Fruit fly (Drosophila melanogaster) whole organism, prepupa: Measurements from ENCODE around the gene Ets97D.
A peak's percentile ranks its signal among the peaks of the same experiment; 100 is the strongest.

Experiments used
- CG10631 ChIP-seq: fragments of 200-800 bp; sonication (Bioruptor generic); optimal IDR thresholded peaks from 2 replicates; lab custom pipeline; 2016; ENCODE audit warnings: missing biosample characterization, missing genetic modification characterization
- CG11294 ChIP-seq: fragments of 200-800 bp; sonication (Bioruptor generic); IDR thresholded peaks from 2 replicates; pipeline ENCODE4 v1.3.6; 2022; ENCODE audit warnings: missing biosample characterization, missing genetic modification characterization
- CG15336 ChIP-seq: fragments of 200-800 bp; sonication (Bioruptor generic); IDR thresholded peaks from 2 replicates; pipeline ENCODE4 v1.3.6; 2022; ENCODE audit warnings: missing biosample characterization, missing genetic modification characterization
- CG16779 ChIP-seq: fragments of 200-800 bp; sonication (Bioruptor generic); optimal IDR thresholded peaks from 3 replicates; lab custom pipeline; 2017; ENCODE audit warnings: missing biosample characterization, mild to moderate bottlenecking, missing genetic modification characterization
- CG31627 ChIP-seq: fragments of 200-800 bp; sonication (Bioruptor generic); optimal IDR thresholded peaks from 3 replicates; lab custom pipeline; 2016; ENCODE audit warnings: missing biosample characterization, missing genetic modification characterization
- CG32006 ChIP-seq: fragments of 200-800 bp; sonication (Bioruptor generic); optimal IDR thresholded peaks from 3 replicates; lab custom pipeline; 2017; ENCODE audit warnings: missing biosample characterization, mild to moderate bottlenecking, missing genetic modification characterization
- CG34406 ChIP-seq: fragments of 200-800 bp; sonication (Bioruptor generic); optimal IDR thresholded peaks from 3 replicates; lab custom pipeline; 2016; ENCODE audit warnings: missing biosample characterization, missing genetic modification characterization
- CG3919 ChIP-seq: fragments of 200-800 bp; sonication (Bioruptor generic); optimal IDR thresholded peaks from 3 replicates; lab custom pipeline; 2016; ENCODE audit warnings: missing biosample characterization, missing genetic modification characterization
- CG6163 ChIP-seq: fragments of 200-800 bp; sonication (Bioruptor generic); IDR thresholded peaks from 3 replicates; pipeline ENCODE4 v1.3.6; 2022; ENCODE audit warnings: missing biosample characterization, missing genetic modification characterization
- CG6276 ChIP-seq: fragments of 200-800 bp; sonication (Bioruptor generic); optimal IDR thresholded peaks from 2 replicates; lab custom pipeline; 2017; ENCODE audit warnings: missing biosample characterization, mild to moderate bottlenecking, missing genetic modification characterization
- CG6792 ChIP-seq: fragments of 200-800 bp; sonication (Bioruptor generic); optimal IDR thresholded peaks from 3 replicates; lab custom pipeline; 2016; ENCODE audit warnings: missing biosample characterization, missing genetic modification characterization
- CG6854 ChIP-seq: fragments of 200-800 bp; sonication (Bioruptor generic); optimal IDR thresholded peaks from 2 replicates; lab custom pipeline; 2017; ENCODE audit warnings: missing biosample characterization, mild to moderate bottlenecking, missing genetic modification characterization
- CG7368 ChIP-seq: fragments of 200-800 bp; sonication (Bioruptor generic); optimal IDR thresholded peaks from 3 replicates; lab custom pipeline; 2016; ENCODE audit warnings: missing biosample characterization, missing genetic modification characterization
- CG8119 ChIP-seq: fragments of 200-800 bp; sonication (Bioruptor generic); IDR thresholded peaks from 3 replicates; pipeline ENCODE4 v1.3.6; 2022; ENCODE audit warnings: missing biosample characterization, missing genetic modification characterization
- CG8319 ChIP-seq: fragments of 200-800 bp; sonication (Bioruptor generic); optimal IDR thresholded peaks from 3 replicates; lab custom pipeline; 2016; ENCODE audit warnings: missing biosample characterization, missing genetic modification characterization
- CG8632 ChIP-seq: fragments of 200-800 bp; sonication (Bioruptor generic); optimal IDR thresholded peaks from 3 replicates; lab custom pipeline; 2016; ENCODE audit warnings: missing biosample characterization, missing genetic modification characterization
- Eip75B ChIP-seq: fragments of 200-800 bp; sonication (Bioruptor generic); optimal IDR thresholded peaks from 3 replicates; lab custom pipeline; 2016; ENCODE audit warnings: missing biosample characterization, missing genetic modification characterization
- Eip78C ChIP-seq: fragments of 200-800 bp; sonication (Bioruptor generic); peaks from one replicate; lab custom pipeline; 2016; ENCODE audit warnings: missing biosample characterization, missing genetic modification characterization
- Eip93F ChIP-seq: fragments of 200-800 bp; sonication (Bioruptor generic); optimal IDR thresholded peaks from 2 replicates; lab custom pipeline; 2016; ENCODE audit warnings: missing biosample characterization, mild to moderate bottlenecking, missing genetic modification characterization
- Ets21C ChIP-seq: fragments of 200-800 bp; sonication (Bioruptor generic); optimal IDR thresholded peaks from 3 replicates; lab custom pipeline; 2016; ENCODE audit warnings: missing biosample characterization, missing genetic modification characterization
- Ets96B ChIP-seq: fragments of 200-800 bp; optimal IDR thresholded peaks from 2 replicates; lab custom pipeline; 2019; ENCODE audit warnings: missing biosample characterization, mild to moderate bottlenecking, missing genetic modification characterization, moderate library complexity
- Gug ChIP-seq: fragments of 200-800 bp; sonication (Bioruptor generic); IDR thresholded peaks from 2 replicates; pipeline ENCODE4 v1.3.6; 2022; ENCODE audit warnings: missing biosample characterization, missing genetic modification characterization
- Hr4 ChIP-seq: fragments of 200-800 bp; sonication (Bioruptor generic); optimal IDR thresholded peaks from 3 replicates; lab custom pipeline; 2016; ENCODE audit warnings: missing biosample characterization, missing genetic modification characterization
- Lpt ChIP-seq: fragments of 200-800 bp; sonication (Bioruptor generic); optimal IDR thresholded peaks from 3 replicates; lab custom pipeline; 2016; ENCODE audit warnings: missing biosample characterization, missing genetic modification characterization
- Met ChIP-seq: fragments of 200-800 bp; sonication (Bioruptor generic); optimal IDR thresholded peaks from 3 replicates; lab custom pipeline; 2016; ENCODE audit warnings: missing biosample characterization, missing genetic modification characterization
- OdsH ChIP-seq: fragments of 200-800 bp; sonication (Bioruptor generic); optimal IDR thresholded peaks from 3 replicates; lab custom pipeline; 2016; ENCODE audit warnings: missing biosample characterization, missing genetic modification characterization
- Sox102F ChIP-seq: fragments of 200-800 bp; sonication (Bioruptor generic); optimal IDR thresholded peaks from 2 replicates; lab custom pipeline; 2016; ENCODE audit warnings: missing biosample characterization, mild to moderate bottlenecking, missing genetic modification characterization
- Sox14 ChIP-seq: fragments of 200-800 bp; sonication (Bioruptor generic); optimal IDR thresholded peaks from 3 replicates; lab custom pipeline; 2016; ENCODE audit warnings: missing biosample characterization, missing genetic modification characterization
- achi ChIP-seq: fragments of 200-800 bp; sonication (Bioruptor generic); optimal IDR thresholded peaks from 3 replicates; lab custom pipeline; 2016; ENCODE audit warnings: missing biosample characterization, missing genetic modification characterization
- acj6 ChIP-seq: fragments of 200-800 bp; sonication (Bioruptor generic); optimal IDR thresholded peaks from 3 replicates; lab custom pipeline; 2016; ENCODE audit warnings: missing biosample characterization, missing genetic modification characterization
- cyc ChIP-seq: fragments of 200-800 bp; sonication (Bioruptor generic); optimal IDR thresholded peaks from 3 replicates; lab custom pipeline; 2016; ENCODE audit warnings: missing biosample characterization, missing genetic modification characterization
- dac ChIP-seq: fragments of 200-800 bp; sonication (Bioruptor generic); optimal IDR thresholded peaks from 2 replicates; lab custom pipeline; 2017; ENCODE audit warnings: missing biosample characterization, mild to moderate bottlenecking, missing genetic modification characterization
- dsx ChIP-seq: fragments of 200-800 bp; optimal IDR thresholded peaks from 3 replicates; lab custom pipeline; 2019; ENCODE audit warnings: missing biosample characterization, mild to moderate bottlenecking, missing genetic modification characterization, moderate library complexity; ENCODE audit not compliant: poor library complexity, severe bottlenecking
- eg ChIP-seq: fragments of 200-800 bp; sonication (Bioruptor generic); IDR thresholded peaks from 3 replicates; pipeline ENCODE4 v1.3.6; 2022; ENCODE audit warnings: missing biosample characterization, missing genetic modification characterization
- esn ChIP-seq: fragments of 200-800 bp; sonication (Bioruptor generic); optimal IDR thresholded peaks from 2 replicates; lab custom pipeline; 2016; ENCODE audit warnings: missing biosample characterization, mild to moderate bottlenecking, missing genetic modification characterization, moderate library complexity
- fd85E ChIP-seq: fragments of 200-800 bp; sonication (Bioruptor generic); optimal IDR thresholded peaks from 3 replicates; lab custom pipeline; 2016; ENCODE audit warnings: missing biosample characterization, missing genetic modification characterization
- net ChIP-seq: fragments of 200-800 bp; sonication (Bioruptor generic); optimal IDR thresholded peaks from 3 replicates; lab custom pipeline; 2016; ENCODE audit warnings: missing biosample characterization, missing genetic modification characterization
- pdm3 ChIP-seq: fragments of 200-800 bp; sonication (Bioruptor generic); optimal IDR thresholded peaks from 3 replicates; lab custom pipeline; 2016; ENCODE audit warnings: missing biosample characterization, missing genetic modification characterization
- spab ChIP-seq: fragments of 200-800 bp; sonication (Bioruptor generic); optimal IDR thresholded peaks from 2 replicates; lab custom pipeline; 2017; ENCODE audit warnings: missing biosample characterization, mild to moderate bottlenecking, missing genetic modification characterization, missing genetic modification reagents
- topi ChIP-seq: fragments of 200-800 bp; sonication (Bioruptor generic); optimal IDR thresholded peaks from 3 replicates; lab custom pipeline; 2016; ENCODE audit warnings: missing biosample characterization, missing genetic modification characterization
- vri ChIP-seq: fragments of 200-800 bp; sonication (Bioruptor generic); optimal IDR thresholded peaks from 3 replicates; lab custom pipeline; 2016; ENCODE audit warnings: missing biosample characterization, mild to moderate bottlenecking, missing genetic modification characterization

Ets97D gene

dm6 chr3R:26892764-26893163 is 19.9 kb downstream of the Ets97D start (continued):
- peak; percentile 54 for TF ChIP-seq Met
- peak; percentile 63 for TF ChIP-seq esn (GFP tag; lab: Kevin White, UChicago)
- TF ChIP-seq OdsH (GFP tag; lab: Kevin White, UChicago) = peak; percentile 61
- no peak for TF ChIP-seq CG3919 (GFP tag; lab: Kevin White, UChicago)
- peak; percentile 42 for TF ChIP-seq dsx (GFP tag; lab: Kevin White, UChicago)
- peak; percentile 59 for TF ChIP-seq CG10631 (GFP tag; lab: Kevin White, UChicago)
- TF ChIP-seq CG8119 (GFP tag; lab: Robert Waterston, UW) = peak; percentile 66
- peak; percentile 70 for TF ChIP-seq CG31627 (GFP tag; lab: Kevin White, UChicago)

dm6 chr3R:26890499-26890898 is 22.2 kb downstream of the Ets97D start:
- TF ChIP-seq CG8119 (GFP tag; lab: Robert Waterston, UW) = 0 out of 3 replicates have a peak, but pooled peaks have one; percentile 9
- TF ChIP-seq Gug (GFP tag; lab: Robert Waterston, UW) = 0 out of 2 replicates have a peak, but pooled peaks have one; percentile 1
- no peak for TF ChIP-seq dac

- TF ChIP-seq vri (no peak), Ets21C (no peak), CG8119 (GFP tag; lab: Robert Waterston, UW) (peak; percentile 61), CG6163 (0 out of 3 replicates have a peak, but pooled peaks have one; percentile 46), Lpt (GFP tag; lab: Kevin White, UChicago) (no peak), Hr4 (GFP tag; lab: Kevin White, UChicago) (peak; percentile 49), achi (GFP tag; lab: Kevin White, UChicago) (peak; percentile 40), CG7368 (GFP tag; lab: Kevin White, UChicago) (no peak), Met (peak; percentile 22), Sox14 (GFP tag; lab: Kevin White, UChicago) (peak; percentile 6), cyc (peak; percentile 1), CG6276 (GFP tag; lab: Kevin White, UChicago) (peak; percentile 35), topi (peak; percentile 9), CG16779 (tag; lab: Kevin White, UChicago) (no peak), spab (GFP tag; lab: Kevin White, UChicago) (peak; percentile 6), eg (GFP tag; lab: Robert Waterston, UW) (peak; percentile 69; the same call in 1 of the 3 replicates), CG6854 (GFP tag; lab: Kevin White, UChicago) (no peak), net (GFP tag; lab: Kevin White, UChicago) (peak; percentile 38), CG10631 (GFP tag; lab: Kevin White, UChicago) (peak; percentile 14), Gug (GFP tag; lab: Robert Waterston, UW) (peak; percentile 31; the same call in 1 of the 2 replicates), CG11294 (GFP tag; lab: Robert Waterston, UW) (peak; percentile 38; the same call in 1 of the 2 replicates), CG8632 (GFP tag; lab: Kevin White, UChicago) (no peak), Ets96B (tag; lab: Kevin White, UChicago) (no peak), pdm3 (peak; percentile 27), Eip93F (GFP tag; lab: Kevin White, UChicago) (no peak), CG15336 (peak; percentile 53), fd85E (GFP tag; lab: Kevin White, UChicago) (no peak), CG8319 (GFP tag; lab: Kevin White, UChicago) (no peak), OdsH (GFP tag; lab: Kevin White, UChicago) (peak; percentile 35), Sox102F (GFP tag; lab: Kevin White, UChicago) (no peak), CG6792 (no peak), CG32006 (GFP tag; lab: Kevin White, UChicago) (peak; percentile 58), Eip78C (GFP tag; lab: Kevin White, UChicago) (peak; percentile 67), dac (no peak), CG3919 (GFP tag; lab: Kevin White, UChicago) (peak; percentile 34), Eip75B (GFP tag; lab: Kevin White, UChicago) (no peak), CG34406 (GFP tag; lab: Kevin White, UChicago) (no peak), esn (GFP tag; lab: Kevin White, UChicago) (peak; percentile 30), acj6 (GFP tag; lab: Kevin White, UChicago) (peak; percentile 15)
Measured at dm6 chr3R:26890088-26890487, 22.6 kb downstream of the Ets97D start.
